Fruit fly (Drosophila melanogaster) whole organism: ENCODE measurements around the gene CG31038.

Experiments
- pan ChIP-seq: fragments of >200 bp; optimal IDR thresholded peaks from 2 replicates; lab custom pipeline; 2017
- psq ChIP-seq: fragments of >200 bp; optimal IDR thresholded peaks from 2 replicates; lab custom pipeline; 2017

- TF ChIP-seq psq (lab: Kevin White, UChicago) (no peak), pan (lab: Kevin White, UChicago) (no peak)
Measured at dm6 chr3R:29893030-29893429, 16.2 kb downstream of the CG31038 start.
